Worm (Caenorhabditis elegans) whole organism, L1 larva: ENCODE results near the gene evl-14.

ENCODE experiments used
- C16A3.4 ChIP-seq: fragments of 150-350 bp; optimal IDR thresholded peaks from 2 replicates; lab custom pipeline; 2014; ENCODE audit warnings: missing biosample characterization, missing genetic modification characterization
- alr-1 ChIP-seq: fragments of 200-800 bp; sonication (Bioruptor generic); optimal IDR thresholded peaks from 2 replicates; lab custom pipeline; 2018; ENCODE audit warnings: borderline replicate concordance, mild to moderate bottlenecking, missing genetic modification characterization, missing compliant biosample characterization
- ces-1 ChIP-seq: fragments of 150-350 bp; optimal IDR thresholded peaks from 2 replicates; lab custom pipeline; 2014; ENCODE audit warnings: missing biosample characterization, missing genetic modification reagents, missing genetic modification characterization
- egl-27 ChIP-seq, 2 experiments: fragments of 150-350 bp in 1 of 2; sonication (generic microtip); optimal IDR thresholded peaks; 3 replicates each; lab custom pipeline; 2017 to 2018; ENCODE audit warnings: missing biosample characterization in 2 of 2, missing genetic modification characterization in 2 of 2, missing genetic modification reagents in 2 of 2
- hpl-2 ChIP-seq: fragments of 150-350 bp; optimal IDR thresholded peaks from 2 replicates; lab custom pipeline; 2014; ENCODE audit warnings: missing biosample characterization, missing genetic modification reagents, missing genetic modification characterization
- lin-35 ChIP-seq, 2 experiments: fragments of 150-350 bp; optimal IDR thresholded peaks; 2 replicates each; lab custom pipeline; 2014; ENCODE audit warnings: missing biosample characterization in 2 of 2, missing genetic modification characterization in 2 of 2, missing genetic modification reagents in 2 of 2
- lsy-2 ChIP-seq, 2 experiments: fragments of 150-350 bp; optimal IDR thresholded peaks; 2 replicates each; lab custom pipeline; 2014; ENCODE audit warnings: missing biosample characterization in 2 of 2, missing genetic modification characterization in 2 of 2
- unc-62 ChIP-seq: fragments of 150-350 bp; optimal IDR thresholded peaks from 2 replicates; lab custom pipeline; 2014; ENCODE audit warnings: missing biosample characterization, missing genetic modification reagents, missing genetic modification characterization

ce11 chrIII:4293108-4293507, 19.8 kb downstream of the evl-14 start, which contains the start of gene R10E4.6:
- TF ChIP-seq ces-1 (GFP tag; lab: Kevin White, UChicago): no peak
- no peak for TF ChIP-seq lin-35 (GFP tag; optimal IDR thresholded peaks at IDR 0.05; lab: Kevin White, UChicago)
- no peak for TF ChIP-seq C16A3.4 (tag; lab: Kevin White, UChicago)
- no peak for TF ChIP-seq egl-27 (tag; optimal IDR thresholded peaks at IDR 0.05; lab: Kevin White, UChicago)
- no peak for TF ChIP-seq alr-1 (tag; lab: Kevin White, UChicago)
- no peak for TF ChIP-seq unc-62 (GFP tag; lab: Kevin White, UChicago)
- no peak for TF ChIP-seq lsy-2 (tag; optimal IDR thresholded peaks at IDR 0.05; lab: Kevin White, UChicago)
- no peak for TF ChIP-seq hpl-2 (GFP tag; lab: Kevin White, UChicago)
